Fruit fly (Drosophila melanogaster) whole organism, larva: ENCODE results near the gene SecS.

ENCODE experiments used
- noc ChIP-seq: fragments of 200-800 bp; sonication (Bioruptor generic); optimal IDR thresholded peaks from 3 replicates; lab custom pipeline; 2019; ENCODE audit warnings: missing biosample characterization, mild to moderate bottlenecking, missing genetic modification characterization, moderate library complexity

Gene SecS

DNA sequence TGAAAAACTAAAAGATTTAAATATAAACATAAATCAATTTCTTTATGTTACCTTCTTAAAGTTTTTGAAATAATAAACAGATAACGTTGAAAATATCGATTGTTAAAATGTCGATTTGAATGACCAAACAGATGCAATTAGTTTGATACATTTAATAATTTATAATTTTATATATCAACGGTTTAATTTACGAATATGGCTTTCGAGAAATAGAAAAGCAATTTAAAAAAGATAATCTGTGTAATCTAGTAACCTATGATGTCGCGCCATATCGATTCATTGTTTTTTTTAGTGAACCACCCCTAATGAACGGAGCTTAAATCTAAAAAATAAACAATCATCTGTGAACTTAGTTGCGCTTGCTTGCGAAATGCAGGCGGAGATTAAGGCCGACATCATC, 12.7 kb upstream of the SecS start, which contains the start of gene PolZ2:
TSS of gene PolZ2 (plus strand) at position 301 of the 400 bp plus-strand sequence.
- TF ChIP-seq noc = no peak

DNA sequence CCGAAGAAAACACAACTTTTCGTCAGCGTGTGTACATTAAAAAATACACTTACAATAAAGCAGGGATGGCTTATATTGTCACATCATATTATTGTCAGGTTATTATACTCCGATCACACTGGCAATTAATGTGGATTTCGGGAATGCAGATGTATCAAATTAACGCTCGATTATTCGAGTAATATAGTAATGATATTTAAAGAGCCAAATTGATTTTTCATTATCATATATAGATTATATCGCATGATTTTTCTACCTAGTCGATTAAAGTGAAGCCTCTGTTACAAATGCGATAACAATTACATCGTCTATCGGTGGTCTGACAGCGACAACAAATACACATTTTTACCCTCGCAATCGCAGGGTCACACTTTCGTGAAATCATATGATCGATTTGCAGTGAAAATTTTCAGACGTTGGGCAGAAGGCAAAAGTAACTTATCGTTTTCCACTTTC, 9.8 kb upstream of the SecS start, which contains the start of the genes noi and Vha26:
TSS of gene noi (minus strand) at position 62 of the 456 bp plus-strand sequence.
TSS of gene Vha26 (plus strand) at position 366 of the 456 bp plus-strand sequence.
- TF ChIP-seq noc = no peak

DNA sequence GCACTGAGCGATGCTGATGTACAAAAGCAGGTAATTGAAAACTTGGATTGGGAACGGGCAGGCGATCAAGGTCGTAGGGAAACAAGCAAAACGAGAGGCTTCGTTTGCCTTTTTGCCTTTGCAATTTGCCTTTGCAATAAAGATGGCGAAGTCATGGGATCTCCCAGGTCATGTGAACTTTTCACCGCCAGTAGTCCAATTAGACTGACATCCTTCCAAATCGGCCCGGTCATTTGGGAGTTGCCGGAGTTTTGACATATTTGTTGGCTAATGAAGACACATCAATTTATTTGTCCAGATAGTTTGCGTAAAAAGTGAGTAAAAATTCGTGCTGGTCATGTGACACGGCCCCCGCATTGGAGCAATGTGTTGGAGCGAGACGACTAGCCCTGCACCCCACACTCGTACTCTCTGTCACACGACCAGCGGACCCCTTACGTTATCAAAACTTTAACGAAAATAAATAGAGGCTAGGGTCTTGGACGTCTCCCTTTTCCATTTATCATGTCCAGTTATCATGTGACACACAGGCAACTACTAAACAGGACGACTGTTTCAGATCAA, 9.1 kb upstream of the SecS start:
- no peak for TF ChIP-seq noc

DNA sequence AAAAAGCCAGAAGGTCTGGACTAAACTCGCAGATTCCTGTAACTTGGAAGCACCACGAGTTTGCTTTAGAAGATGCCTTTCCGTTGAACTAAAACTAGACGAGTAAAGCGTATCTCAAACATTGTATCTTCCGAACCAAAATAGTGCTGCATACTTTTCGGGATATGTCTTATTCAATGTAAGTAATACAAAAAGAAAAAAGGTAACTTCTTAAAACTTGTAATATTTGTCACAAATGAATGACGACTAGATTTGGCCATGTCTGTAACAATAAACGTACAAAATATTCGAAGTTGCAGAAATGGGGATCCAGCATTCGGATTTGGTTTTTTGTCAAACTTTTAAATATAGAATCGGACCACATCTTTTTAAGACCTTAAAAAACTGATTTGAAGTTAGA, 6.4 kb upstream of the SecS start:
- no peak for TF ChIP-seq noc

DNA sequence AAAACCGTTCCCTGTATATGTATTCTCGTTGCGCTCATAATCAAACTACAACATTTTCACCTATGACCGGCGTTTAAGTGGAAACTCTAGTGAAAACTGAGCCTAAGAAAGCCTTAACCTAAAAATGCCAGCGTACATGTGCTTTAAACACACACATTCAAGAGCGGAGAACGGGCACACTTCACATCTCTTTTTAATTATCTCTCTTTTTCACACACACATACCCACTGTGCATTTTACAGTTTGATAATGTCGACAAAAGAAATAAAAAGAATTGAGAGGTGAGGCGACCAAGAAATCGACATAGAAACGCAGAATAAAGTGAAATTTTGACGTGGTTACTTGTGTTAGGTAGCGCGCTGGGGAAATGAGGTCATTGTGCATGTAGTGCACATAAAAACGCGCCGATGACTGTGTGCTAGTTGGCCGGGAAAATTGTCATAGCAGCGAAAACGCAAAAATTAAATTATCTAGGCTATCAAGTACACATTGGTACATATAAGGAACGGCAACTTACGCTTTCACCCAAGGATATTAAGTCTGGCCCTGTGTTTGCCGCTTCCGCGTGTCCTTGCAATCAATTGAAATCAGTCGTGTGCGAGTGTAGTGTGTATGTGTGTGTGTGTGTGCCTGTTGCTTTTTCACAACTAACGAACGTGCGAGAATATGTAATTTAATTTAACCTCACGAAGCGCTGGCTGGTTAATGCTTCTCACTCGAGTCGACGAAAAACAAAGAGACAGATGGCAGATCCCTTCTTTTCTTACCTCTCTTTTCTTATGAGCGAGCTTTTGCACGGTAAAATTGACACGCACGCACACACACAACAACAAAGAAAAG, 1.5 kb upstream of the SecS start:
- no peak for TF ChIP-seq noc

DNA sequence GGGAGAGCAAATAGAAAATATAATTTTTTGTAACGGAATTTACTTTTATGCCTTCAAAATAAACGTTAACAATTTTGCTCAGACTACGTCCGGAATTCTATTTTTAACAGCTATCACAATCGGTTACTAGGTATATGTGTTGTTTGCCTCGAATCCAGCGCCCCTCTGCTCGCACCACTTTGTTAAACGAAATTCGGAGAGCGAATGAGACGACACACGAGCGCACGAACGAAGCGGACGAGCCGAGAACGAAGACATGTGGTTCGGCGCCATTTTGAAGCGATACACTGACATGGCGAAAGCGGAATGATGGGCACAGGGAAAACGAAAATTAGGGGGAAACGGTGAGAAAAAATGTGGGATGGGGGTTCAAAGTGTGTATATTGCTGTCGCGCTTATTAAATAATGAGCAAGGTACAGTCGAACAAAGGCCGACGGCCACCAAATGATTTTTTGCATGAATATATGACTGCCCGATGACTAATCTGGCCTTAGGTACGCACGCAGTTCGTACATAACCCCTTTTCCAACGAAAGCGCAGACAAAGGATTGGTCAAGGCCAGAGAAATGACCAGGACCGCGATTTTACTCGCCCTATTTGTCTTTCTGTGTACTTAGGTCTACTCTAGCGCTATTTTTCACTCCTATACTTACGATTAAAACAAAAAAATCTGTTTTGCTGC, 731 bp upstream of the SecS start:
- TF ChIP-seq noc = no peak

DNA sequence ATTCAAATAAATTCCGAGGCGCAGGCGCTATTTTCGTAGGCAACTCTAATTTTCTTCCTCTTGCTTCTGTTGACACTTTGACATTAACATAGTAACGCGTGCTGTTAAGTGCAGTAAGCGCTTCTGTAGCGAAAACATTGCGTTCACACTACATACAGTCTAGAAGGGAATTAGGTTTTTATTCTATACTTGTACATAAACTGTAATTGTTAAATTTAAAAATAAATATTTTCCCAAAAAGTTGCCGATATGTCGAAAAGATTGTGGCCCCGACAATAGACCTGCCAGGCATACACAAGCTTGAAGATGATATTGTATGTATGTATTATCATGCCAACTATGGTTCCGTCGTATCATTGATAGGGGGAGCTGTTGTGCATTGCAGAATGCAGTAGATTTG, 5.2 kb downstream of the SecS start, which contains the start of gene asl:
TSS of gene asl (minus strand) at position 67 of the 400 bp plus-strand sequence.
- no peak for TF ChIP-seq noc

DNA sequence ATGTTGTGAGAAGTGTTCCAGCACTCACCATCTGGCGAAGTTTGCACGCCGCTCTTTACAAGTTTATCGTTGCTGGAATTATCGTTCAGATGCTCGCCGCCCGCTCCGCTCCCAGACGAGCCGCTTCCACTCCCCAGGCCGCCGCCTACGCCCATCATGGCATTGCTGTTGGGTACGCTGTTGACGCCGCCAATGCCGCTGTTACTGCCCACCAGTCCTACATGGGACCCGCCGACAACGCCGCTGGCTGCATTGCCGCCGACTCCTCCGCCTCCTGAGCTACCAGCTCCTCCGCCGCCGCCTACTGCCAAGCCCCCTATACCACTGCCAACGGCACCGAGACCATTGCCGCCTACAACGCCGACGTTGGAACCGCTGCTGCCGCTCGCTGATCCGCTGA, 7.2 kb downstream of the SecS start:
- no peak for TF ChIP-seq noc

DNA sequence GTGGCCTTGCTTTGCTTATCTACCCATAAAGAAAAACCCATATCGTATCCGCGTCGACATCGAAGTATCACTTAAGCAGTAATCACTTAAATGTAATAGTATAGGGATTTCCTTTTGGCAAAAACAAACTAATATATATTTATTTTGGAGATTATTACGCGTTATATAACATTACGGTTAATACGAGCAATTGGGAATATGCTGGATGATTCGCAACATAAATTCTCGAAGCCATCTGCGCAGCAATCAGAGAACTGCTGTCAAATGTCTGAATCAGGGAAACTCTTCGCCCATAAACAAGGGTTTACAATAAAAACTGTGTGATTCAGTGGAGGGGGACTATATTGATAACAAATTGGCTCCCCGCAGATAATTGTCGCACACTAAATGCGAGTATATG, 9.4 kb downstream of the SecS start:
- no peak for TF ChIP-seq noc

DNA sequence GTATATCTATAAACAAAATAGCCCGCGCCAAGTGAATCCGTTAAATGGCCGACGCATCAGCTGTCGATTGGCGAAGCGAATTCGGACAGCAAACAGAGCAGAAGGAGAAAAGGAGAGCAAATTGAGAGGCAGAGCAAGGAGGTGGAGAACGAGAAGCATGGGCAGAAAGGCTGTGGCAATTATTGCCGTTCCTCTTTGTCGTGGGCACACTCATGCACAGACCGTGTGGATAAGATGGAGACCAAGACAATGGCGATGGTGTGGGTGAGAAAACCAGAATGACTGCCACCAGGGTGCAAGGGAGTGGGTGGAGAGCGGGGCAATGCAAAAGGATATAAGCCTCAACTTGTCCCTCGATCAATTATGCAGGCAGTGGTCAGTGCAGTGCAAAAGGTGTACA, 9.9 kb downstream of the SecS start:
- no peak for TF ChIP-seq noc

DNA sequence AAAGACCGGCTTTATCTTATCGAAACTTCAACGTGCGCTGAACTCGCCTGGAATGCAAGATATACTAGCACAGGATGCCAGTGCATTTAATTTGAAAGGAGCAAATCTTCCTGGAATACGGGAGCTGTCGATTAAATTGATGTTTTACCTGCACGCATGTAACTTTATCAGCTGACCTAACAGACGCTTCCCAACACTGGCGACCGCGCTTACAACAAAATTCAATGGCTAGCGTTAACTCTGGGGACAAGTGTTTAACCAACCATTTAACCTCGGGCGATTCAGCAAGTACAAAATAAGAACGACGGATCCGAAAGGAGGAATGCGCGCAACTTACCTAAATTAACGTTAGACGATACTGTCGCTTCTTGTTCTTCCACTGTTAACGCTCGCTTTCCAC, 10.5 kb downstream of the SecS start:
- no peak for TF ChIP-seq noc

DNA sequence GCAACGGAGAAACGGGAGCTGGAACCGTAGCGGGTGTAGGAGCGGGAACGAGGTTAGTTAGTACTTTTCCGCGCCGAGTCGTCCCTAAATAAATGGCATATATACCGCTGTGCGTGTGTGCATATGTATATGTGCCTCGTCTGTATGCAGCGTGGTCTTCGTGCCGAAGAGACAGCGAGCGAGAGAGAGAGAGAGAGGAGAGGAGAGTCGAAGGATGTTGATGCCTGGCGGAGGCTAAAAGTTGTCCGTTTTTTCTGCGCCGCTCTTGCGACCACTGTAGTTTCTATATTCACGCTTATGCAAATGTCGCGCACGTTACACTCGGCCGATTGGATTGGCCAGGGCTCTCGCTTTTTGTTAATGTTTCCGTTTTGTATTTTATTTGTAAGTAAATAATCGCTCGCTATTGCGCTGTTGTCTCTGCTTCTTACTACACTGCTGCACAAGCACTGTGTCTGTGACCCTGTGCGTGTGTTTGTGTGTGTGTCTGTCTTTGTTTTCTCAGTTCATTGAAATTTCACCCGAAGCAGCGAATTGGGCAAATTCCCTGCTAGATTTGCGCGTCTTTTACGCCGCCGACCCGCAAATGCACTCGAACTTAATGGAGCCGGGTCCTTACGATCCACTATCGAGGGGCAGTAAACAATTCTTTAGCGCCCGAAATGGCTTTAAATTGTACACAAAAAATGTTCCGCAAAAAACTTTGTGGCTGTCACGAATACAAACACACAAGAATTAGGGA, 11.3 kb downstream of the SecS start, which contains the start of gene Rga:
TSS of gene Rga (minus strand) at position 741 of the 742 bp plus-strand sequence.
- TF ChIP-seq noc = no peak

DNA sequence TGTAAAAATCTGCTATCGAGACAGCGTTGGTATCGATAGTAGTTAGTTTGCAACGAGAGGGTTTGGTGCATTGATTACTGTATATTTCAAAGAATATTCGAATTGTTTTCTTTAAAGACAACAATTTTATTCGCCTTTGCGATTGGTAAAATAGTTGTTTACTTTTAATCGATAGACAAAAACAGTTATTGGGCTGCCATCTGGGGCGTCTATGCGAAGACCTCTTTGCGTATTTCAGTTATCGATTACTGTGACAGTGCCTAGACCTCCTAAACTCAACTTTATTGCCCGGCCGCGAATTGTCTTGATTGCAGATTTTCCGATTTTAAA, 11.8 kb downstream of the SecS start, which contains the start of gene Atu:
TSS of gene Atu (plus strand) at position 245 of the 330 bp plus-strand sequence.
- no peak for TF ChIP-seq noc

DNA sequence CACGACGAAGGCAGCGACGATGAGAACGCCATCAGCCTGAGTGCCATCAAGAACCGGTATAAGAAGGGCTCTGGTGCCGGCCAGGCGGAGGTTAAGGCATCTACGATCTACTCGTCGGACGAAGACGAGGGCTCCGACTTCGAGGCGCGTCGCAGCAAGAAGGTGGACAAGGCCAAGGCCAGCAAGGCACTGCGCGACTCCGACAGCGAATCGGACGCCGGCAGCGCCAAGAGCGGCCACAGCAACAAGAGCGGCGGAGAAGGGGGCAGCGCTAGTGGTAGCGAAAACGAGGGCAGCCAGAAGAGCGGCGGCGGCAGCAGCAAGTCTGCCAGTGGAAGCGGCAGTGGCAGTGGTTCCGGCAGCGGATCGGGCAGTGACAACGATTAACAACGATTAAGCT, 14.3 kb downstream of the SecS start:
- no peak for TF ChIP-seq noc

DNA sequence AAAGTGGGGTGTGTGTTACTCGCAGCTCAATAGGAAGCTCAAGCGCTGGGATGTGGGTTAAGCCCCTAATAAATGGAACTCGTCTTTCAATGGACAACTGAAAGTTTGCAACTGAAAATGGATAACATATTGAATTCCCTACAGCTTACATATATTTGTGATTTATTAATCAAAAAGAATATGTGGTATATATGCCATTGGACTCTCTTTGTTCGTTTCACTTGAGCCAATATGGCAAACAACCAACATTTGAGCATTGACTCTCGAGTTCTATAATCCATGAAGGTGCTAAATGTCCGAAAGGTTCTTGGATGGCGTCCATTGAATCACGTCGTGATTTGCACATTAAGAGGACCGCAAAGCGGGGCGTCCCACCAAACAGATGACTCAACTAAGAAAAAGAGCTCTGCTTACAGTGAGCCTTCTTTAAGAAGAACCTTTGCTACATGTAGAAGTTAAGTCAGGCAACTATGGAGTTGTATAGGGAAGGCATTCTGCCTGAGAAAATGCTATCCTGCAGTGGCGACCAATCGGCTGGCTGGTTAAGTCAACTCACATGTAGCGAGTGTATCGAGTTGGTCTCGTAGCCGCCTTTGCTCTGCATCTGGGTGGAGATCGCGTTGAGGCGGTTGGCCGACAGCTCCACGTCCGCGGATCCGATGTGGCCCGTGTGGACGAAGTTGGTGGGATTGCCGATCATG, 16.8 kb downstream of the SecS start:
- TF ChIP-seq noc = no peak

DNA sequence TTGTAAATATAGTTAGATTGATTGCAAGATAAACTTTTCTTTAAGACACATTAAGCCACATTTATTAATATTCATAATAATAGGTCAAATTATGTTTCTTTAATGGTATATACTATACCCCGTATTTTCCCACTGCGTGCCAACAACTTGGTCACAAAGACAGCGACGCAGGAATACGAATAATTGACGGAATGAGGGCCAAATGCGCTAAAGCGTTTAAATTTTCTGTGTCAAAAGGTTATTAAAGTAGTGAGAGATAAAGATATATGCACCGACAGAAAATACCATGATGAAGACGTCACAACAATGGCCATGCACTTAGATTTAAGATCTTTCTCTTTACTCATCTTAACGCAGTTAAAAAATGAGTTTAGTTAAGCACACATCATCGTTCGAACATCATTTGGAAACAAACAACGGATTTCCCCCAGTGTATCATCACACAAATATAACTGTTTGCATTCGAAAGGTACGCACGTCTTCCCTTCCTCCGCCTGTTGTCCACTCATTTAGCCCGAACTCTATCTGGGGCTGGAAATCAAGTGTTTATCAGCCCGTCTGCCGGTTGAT, 19.2 kb downstream of the SecS start:
- TF ChIP-seq noc = peak; percentile 76
